Worm (Caenorhabditis elegans) whole organism, L1 larva: ENCODE measurements around the gene sra-6.
A peak's percentile ranks its signal among the peaks of the same experiment; 100 is the strongest.

Source experiments
- C04F5.9 ChIP-seq: sonication (generic microtip); optimal IDR thresholded peaks from 2 replicates; lab custom pipeline; 2016; ENCODE audit warnings: missing genetic modification characterization, missing compliant biosample characterization
- C34B4.2 ChIP-seq: sonication (generic microtip); optimal IDR thresholded peaks from 2 replicates; lab custom pipeline; 2017; ENCODE audit warnings: mild to moderate bottlenecking, missing genetic modification characterization, missing compliant biosample characterization
- F16B12.6 ChIP-seq: fragments of 150-350 bp; optimal IDR thresholded peaks from 2 replicates; lab custom pipeline; 2014; ENCODE audit warnings: missing biosample characterization, missing genetic modification characterization
- Y116A8C.19 ChIP-seq: sonication (generic microtip); optimal IDR thresholded peaks from 2 replicates; lab custom pipeline; 2016; ENCODE audit warnings: missing compliant biosample characterization, missing genetic modification characterization, borderline replicate concordance
- aha-1 ChIP-seq: fragments of 150-350 bp; optimal IDR thresholded peaks from 2 replicates; lab custom pipeline; 2014; ENCODE audit warnings: missing biosample characterization, missing genetic modification characterization
- alr-1 ChIP-seq: fragments of 200-800 bp; sonication (Bioruptor generic); optimal IDR thresholded peaks from 2 replicates; lab custom pipeline; 2018; ENCODE audit warnings: borderline replicate concordance, mild to moderate bottlenecking, missing genetic modification characterization, missing compliant biosample characterization
- aly-2 ChIP-seq: fragments of 150-350 bp; optimal IDR thresholded peaks from 2 replicates; lab custom pipeline; 2014; ENCODE audit warnings: missing biosample characterization, missing genetic modification characterization
- ama-1 ChIP-seq: fragments of 150-350 bp; optimal IDR thresholded peaks from 2 replicates; lab custom pipeline; 2014
- ceh-8 ChIP-seq: fragments of 200-800 bp; sonication (Bioruptor generic); optimal IDR thresholded peaks from 2 replicates; lab custom pipeline; 2018; ENCODE audit warnings: mild to moderate bottlenecking, missing genetic modification characterization, moderate library complexity, missing compliant biosample characterization
- ces-1 ChIP-seq: fragments of 150-350 bp; optimal IDR thresholded peaks from 2 replicates; lab custom pipeline; 2014; ENCODE audit warnings: missing biosample characterization, missing genetic modification reagents, missing genetic modification characterization
- dsc-1 ChIP-seq: sonication (generic microtip); optimal IDR thresholded peaks from 2 replicates; lab custom pipeline; 2016; ENCODE audit warnings: mild to moderate bottlenecking, missing genetic modification characterization, missing compliant biosample characterization
- efl-1 ChIP-seq, 4 experiments: fragments of 150-350 bp; optimal IDR thresholded peaks in 3 of 4; peaks in 1 of 4; 1 replicate in 1 of 4; 2 replicates in 3 of 4; lab custom pipeline; 2014; ENCODE audit warnings: missing biosample characterization in 2 of 4, missing genetic modification characterization in 2 of 4, missing genetic modification reagents in 2 of 4
- egl-13 ChIP-seq: sonication (generic microtip); optimal IDR thresholded peaks from 2 replicates; lab custom pipeline; 2016; ENCODE audit warnings: missing genotype, missing genetic modification reagents, missing genetic modification characterization, missing compliant biosample characterization
- elt-2 ChIP-seq: sonication (generic microtip); optimal IDR thresholded peaks from 2 replicates; lab custom pipeline; 2016; ENCODE audit warnings: missing genetic modification characterization, mild to moderate bottlenecking, inconsistent platforms, missing compliant biosample characterization, missing genetic modification reagents
- elt-3 ChIP-seq, 6 experiments: fragments of 150-350 bp in 1 of 6; sonication (generic microtip); optimal IDR thresholded peaks; 2 replicates each; lab custom pipeline; 2017 to 2018; ENCODE audit warnings: missing biosample characterization in 6 of 6, missing genetic modification characterization in 6 of 6, inconsistent platforms in 1 of 6
- ets-5 ChIP-seq: fragments of 200-800 bp; sonication (Bioruptor generic); IDR thresholded peaks from 2 replicates; pipeline ENCODE4 v1.3.6; 2022; ENCODE audit warnings: missing genetic modification characterization, missing compliant biosample characterization
- fkh-10 ChIP-seq: sonication (generic microtip); optimal IDR thresholded peaks from 2 replicates; lab custom pipeline; 2017; ENCODE audit warnings: missing biosample characterization, missing genetic modification reagents, missing genetic modification characterization
- fkh-8 ChIP-seq: sonication (generic microtip); optimal IDR thresholded peaks from 2 replicates; lab custom pipeline; 2016; ENCODE audit warnings: mild to moderate bottlenecking, missing genetic modification characterization, missing compliant biosample characterization
- hlh-17 ChIP-seq: fragments of 200-800 bp; sonication (Bioruptor generic); optimal IDR thresholded peaks from 2 replicates; lab custom pipeline; 2018; ENCODE audit warnings: missing genetic modification characterization, mild to moderate bottlenecking, missing compliant biosample characterization, moderate library complexity, borderline replicate concordance
- hpl-2 ChIP-seq: fragments of 150-350 bp; optimal IDR thresholded peaks from 2 replicates; lab custom pipeline; 2014; ENCODE audit warnings: missing biosample characterization, missing genetic modification reagents, missing genetic modification characterization
- irx-1 ChIP-seq: sonication (generic microtip); optimal IDR thresholded peaks from 2 replicates; lab custom pipeline; 2016; ENCODE audit warnings: missing genetic modification characterization, missing compliant biosample characterization
- isw-1 ChIP-seq: fragments of 200-800 bp; sonication (Bioruptor generic); IDR thresholded peaks from 2 replicates; pipeline ENCODE4 v1.3.6; 2022; ENCODE audit warnings: missing genetic modification characterization, missing compliant biosample characterization
- jun-1 ChIP-seq: fragments of 150-350 bp; optimal IDR thresholded peaks from 2 replicates; lab custom pipeline; 2014; ENCODE audit warnings: missing biosample characterization, missing genetic modification reagents, missing genetic modification characterization
- lin-15B ChIP-seq: fragments of 150-350 bp; sonication (generic microtip); optimal IDR thresholded peaks from 3 replicates; lab custom pipeline; 2014; ENCODE audit warnings: missing biosample characterization, missing genetic modification characterization
- lin-35 ChIP-seq, 2 experiments: fragments of 150-350 bp; optimal IDR thresholded peaks; 2 replicates each; lab custom pipeline; 2014; ENCODE audit warnings: missing biosample characterization in 2 of 2, missing genetic modification characterization in 2 of 2, missing genetic modification reagents in 2 of 2
- lin-39 ChIP-seq: fragments of 150-350 bp; optimal IDR thresholded peaks from 2 replicates; lab custom pipeline; 2014; ENCODE audit warnings: missing biosample characterization, missing genetic modification reagents, missing genetic modification characterization
- lsy-2 ChIP-seq, 2 experiments: fragments of 150-350 bp; optimal IDR thresholded peaks; 2 replicates each; lab custom pipeline; 2014; ENCODE audit warnings: missing biosample characterization in 2 of 2, missing genetic modification characterization in 2 of 2
- mdl-1 ChIP-seq, 2 experiments: fragments of 150-350 bp; optimal IDR thresholded peaks; 2 replicates each; lab custom pipeline; 2014 to 2017; ENCODE audit warnings: missing biosample characterization in 2 of 2, missing genetic modification characterization in 2 of 2, inconsistent platforms in 1 of 2
- mef-2 ChIP-seq: fragments of 150-350 bp; optimal IDR thresholded peaks from 2 replicates; lab custom pipeline; 2014; ENCODE audit warnings: missing biosample characterization, missing genetic modification characterization
- mep-1 ChIP-seq: fragments of 150-350 bp; optimal IDR thresholded peaks from 2 replicates; lab custom pipeline; 2014; ENCODE audit warnings: missing biosample characterization, missing genetic modification characterization
- nhr-12 ChIP-seq: sonication (generic microtip); optimal IDR thresholded peaks from 2 replicates; lab custom pipeline; 2017; ENCODE audit warnings: missing biosample characterization, missing genetic modification characterization
- nhr-20 ChIP-seq: sonication (generic microtip); optimal IDR thresholded peaks from 2 replicates; lab custom pipeline; 2016; ENCODE audit warnings: mild to moderate bottlenecking, missing genetic modification characterization, missing compliant biosample characterization
- nhr-47 ChIP-seq: sonication (generic microtip); optimal IDR thresholded peaks from 2 replicates; lab custom pipeline; 2016; ENCODE audit warnings: mild to moderate bottlenecking, missing genetic modification characterization, moderate library complexity, missing compliant biosample characterization
- nhr-84 ChIP-seq: sonication (generic microtip); optimal IDR thresholded peaks from 2 replicates; lab custom pipeline; 2017; ENCODE audit warnings: missing biosample characterization, missing genetic modification characterization
- nhr-90 ChIP-seq: sonication (generic microtip); optimal IDR thresholded peaks from 2 replicates; lab custom pipeline; 2016; ENCODE audit warnings: mild to moderate bottlenecking, missing genetic modification characterization, missing compliant biosample characterization; ENCODE audit not compliant: poor library complexity
- pag-3 ChIP-seq: sonication (generic microtip); optimal IDR thresholded peaks from 2 replicates; lab custom pipeline; 2017; ENCODE audit warnings: missing genetic modification characterization, mild to moderate bottlenecking, missing compliant biosample characterization, antibody characterized with exemption, borderline replicate concordance; ENCODE audit not compliant: insufficient read depth
- pax-3 ChIP-seq: fragments of 200-800 bp; sonication (Bioruptor generic); optimal IDR thresholded peaks from 2 replicates; lab custom pipeline; 2018; ENCODE audit warnings: mild to moderate bottlenecking, missing genetic modification characterization, moderate library complexity, missing compliant biosample characterization
- pqm-1 ChIP-seq: sonication (generic microtip); optimal IDR thresholded peaks from 3 replicates; lab custom pipeline; 2017; ENCODE audit warnings: missing biosample characterization, missing genetic modification characterization
- rnt-1 ChIP-seq: sonication (generic microtip); optimal IDR thresholded peaks from 2 replicates; lab custom pipeline; 2016; ENCODE audit warnings: mild to moderate bottlenecking, missing genetic modification characterization, moderate library complexity, missing compliant biosample characterization
- snpc-4 ChIP-seq: fragments of 150-350 bp; optimal IDR thresholded peaks from 2 replicates; lab custom pipeline; 2014; ENCODE audit warnings: missing biosample characterization, missing genetic modification characterization
- snu-23 ChIP-seq: sonication (generic microtip); optimal IDR thresholded peaks from 2 replicates; lab custom pipeline; 2016; ENCODE audit warnings: missing genetic modification characterization, missing compliant biosample characterization
- sox-4 ChIP-seq: sonication (generic microtip); optimal IDR thresholded peaks from 2 replicates; lab custom pipeline; 2016; ENCODE audit warnings: missing genetic modification characterization, missing compliant biosample characterization
- swsn-7 ChIP-seq: sonication (generic microtip); optimal IDR thresholded peaks from 2 replicates; lab custom pipeline; 2016; ENCODE audit warnings: missing genetic modification characterization, missing compliant biosample characterization
- tbx-2 ChIP-seq: sonication (generic microtip); optimal IDR thresholded peaks from 2 replicates; lab custom pipeline; 2016; ENCODE audit warnings: missing genetic modification characterization, missing compliant biosample characterization
- tlp-1 ChIP-seq: fragments of 150-350 bp; optimal IDR thresholded peaks from 2 replicates; lab custom pipeline; 2014; ENCODE audit warnings: missing biosample characterization, missing genetic modification characterization
- unc-86 ChIP-seq: sonication (generic microtip); optimal IDR thresholded peaks from 2 replicates; lab custom pipeline; 2016; ENCODE audit warnings: missing genetic modification characterization, missing compliant biosample characterization
- unc-98 ChIP-seq: fragments of 200-800 bp; sonication (Bioruptor generic); IDR thresholded peaks from 2 replicates; pipeline ENCODE4 v1.3.6; 2022; ENCODE audit warnings: missing genetic modification characterization, missing compliant biosample characterization
- xbp-1 ChIP-seq: sonication (generic microtip); optimal IDR thresholded peaks from 2 replicates; lab custom pipeline; 2016; ENCODE audit warnings: missing genetic modification characterization, missing compliant biosample characterization
- zip-4 ChIP-seq: fragments of 200-800 bp; sonication (Bioruptor generic); optimal IDR thresholded peaks from 2 replicates; lab custom pipeline; 2018; ENCODE audit warnings: mild to moderate bottlenecking, missing genetic modification characterization, moderate library complexity, missing compliant biosample characterization
- ztf-11 ChIP-seq, 2 experiments: sonication (generic microtip); optimal IDR thresholded peaks; 2 replicates each; lab custom pipeline; 2016 to 2017; ENCODE audit warnings: missing genetic modification characterization in 2 of 2, missing biosample characterization in 1 of 2, missing compliant biosample characterization in 1 of 2
- ztf-4 ChIP-seq: fragments of 150-350 bp; optimal IDR thresholded peaks from 2 replicates; lab custom pipeline; 2014; ENCODE audit warnings: missing biosample characterization, missing genetic modification characterization

The sra-6 gene

ce11 chrII:9560895-9561294 is 10.3 kb upstream of the sra-6 start (continued):
- TF ChIP-seq mep-1 (tag; lab: Kevin White, UChicago) (peak; percentile 47), C04F5.9 (tag; lab: Kevin White, UChicago) (no peak), ceh-8 (GFP tag; lab: Kevin White, UChicago) (no peak), dsc-1 (tag; lab: Kevin White, UChicago) (no peak), ztf-4 (tag; lab: Kevin White, UChicago) (no peak), nhr-12 (tag; lab: Kevin White, UChicago) (no peak), fkh-10 (no peak), lin-35 (GFP tag; optimal IDR thresholded peaks at IDR 0.05; lab: Kevin White, UChicago) (peak in 1 of 2 experiments; percentile 36), pax-3 (no peak), F16B12.6 (tag; lab: Kevin White, UChicago) (no peak), ets-5 (GFP tag; lab: Robert Waterston, UW) (no peak), ama-1 (lab: Kevin White, UChicago) (no peak), sox-4 (tag; lab: Kevin White, UChicago) (no peak), nhr-90 (tag; lab: Kevin White, UChicago) (no peak), C34B4.2 (tag; lab: Kevin White, UChicago) (no peak), snpc-4 (no peak), lin-15B (tag; lab: Kevin White, UChicago) (no peak), nhr-20 (tag; lab: Kevin White, UChicago) (peak; percentile 69), rnt-1 (tag; lab: Kevin White, UChicago) (no peak), elt-2 (no peak), aha-1 (tag; lab: Kevin White, UChicago) (no peak), aly-2 (no peak), jun-1 (no peak), egl-13 (no peak), mdl-1 (tag; optimal IDR thresholded peaks at IDR 0.05; lab: Kevin White, UChicago) (no peak), pqm-1 (tag; lab: Kevin White, UChicago) (no peak), unc-86 (tag; lab: Kevin White, UChicago) (no peak), nhr-84 (tag; lab: Kevin White, UChicago) (no peak), ces-1 (GFP tag; lab: Kevin White, UChicago) (no peak), Y116A8C.19 (tag; lab: Kevin White, UChicago) (no peak), elt-3 (tag; optimal IDR thresholded peaks at IDR 0.05; lab: Kevin White, UChicago) (peak in 2 of 6 experiments; percentile 9 to 34), lin-39 (no peak), alr-1 (no peak), xbp-1 (tag; lab: Kevin White, UChicago) (no peak), zip-4 (GFP tag; lab: Kevin White, UChicago) (no peak), irx-1 (tag; lab: Kevin White, UChicago) (no peak), tlp-1 (tag; lab: Kevin White, UChicago) (no peak), unc-98 (GFP tag; lab: Robert Waterston, UW) (no peak), ztf-11 (tag; optimal IDR thresholded peaks at IDR 0.05; lab: Kevin White, UChicago) (no peak), tbx-2 (tag; lab: Kevin White, UChicago) (peak; percentile 12), mef-2 (tag; lab: Kevin White, UChicago) (no peak), swsn-7 (tag; lab: Kevin White, UChicago) (no peak), nhr-47 (tag; lab: Kevin White, UChicago) (no peak), lsy-2 (tag; optimal IDR thresholded peaks at IDR 0.05; lab: Kevin White, UChicago) (peak; percentile 22 to 36), isw-1 (GFP tag; lab: Robert Waterston, UW) (no peak), hlh-17 (GFP tag; lab: Kevin White, UChicago) (no peak), efl-1 (optimal IDR thresholded peaks at IDR 0.05; lab: Kevin White, UChicago) (no peak), efl-1 (GFP tag; optimal IDR thresholded peaks at IDR 0.05 in 1 of 2; lab: Kevin White, UChicago) (peak in 1 of 2 experiments; percentile 56), fkh-8 (tag; lab: Kevin White, UChicago) (no peak), pag-3 (tag; lab: Kevin White, UChicago) (no peak), hpl-2 (GFP tag; lab: Kevin White, UChicago) (no peak), snu-23 (GFP tag; lab: Kevin White, UChicago) (peak; percentile 60)
